Fruit fly (Drosophila melanogaster): ENCODE measurements around the gene Ir94e.
A peak's percentile ranks its signal among the peaks of the same experiment; 100 is the strongest.

Ir94e gene

dm6 chr3R:23445249-23445916 is 40.1 kb downstream of the Ir94e start (continued):
- TF ChIP-seq Hsf (GFP tag; optimal IDR thresholded peaks at IDR 0.05): no peak
- no peak for TF ChIP-seq Antp (GFP tag; optimal IDR thresholded peaks at IDR 0.05)
- TF ChIP-seq H15 (GFP tag; IDR thresholded peaks at IDR 0.05): 0 out of 3 replicates have a peak, but pooled peaks have one; percentile 11
- no peak for TF ChIP-seq Tbp (GFP tag; optimal IDR thresholded peaks at IDR 0.05)
- TF ChIP-seq Hmx (GFP tag; optimal IDR thresholded peaks at IDR 0.05): no peak
- no peak for TF ChIP-seq toy (GFP tag; IDR thresholded peaks at IDR 0.05)
- peak; percentile 19 for TF ChIP-seq nau (GFP tag; optimal IDR thresholded peaks at IDR 0.05)
- TF ChIP-seq CG31388 (GFP tag; optimal IDR thresholded peaks at IDR 0.05): no peak
- TF ChIP-seq Spps (tag; optimal IDR thresholded peaks at IDR 0.05): no peak
- TF ChIP-seq CG6813 (GFP tag; optimal IDR thresholded peaks at IDR 0.05): peak; percentile 58
- no peak for TF ChIP-seq YL-1 (GFP tag; optimal IDR thresholded peaks at IDR 0.05)
- TF ChIP-seq crp (GFP tag; optimal IDR thresholded peaks at IDR 0.05): no peak
- TF ChIP-seq CHES-1-like (GFP tag; optimal IDR thresholded peaks at IDR 0.05): no peak
- 0 out of 2 replicates have a peak, but pooled peaks have one; percentile 17 for TF ChIP-seq ro (GFP tag; IDR thresholded peaks at IDR 0.05)
- no peak for TF ChIP-seq dm (GFP tag; optimal IDR thresholded peaks at IDR 0.05)
- TF ChIP-seq CG8924 (tag; optimal IDR thresholded peaks at IDR 0.05): no peak
- TF ChIP-seq ci (GFP tag; IDR thresholded peaks at IDR 0.05): peak; percentile 76
- no peak for TF ChIP-seq hb (GFP tag; IDR thresholded peaks at IDR 0.05; ENCODE audit: partially characterized antibody)
- no peak for TF ChIP-seq pros (GFP tag; optimal IDR thresholded peaks at IDR 0.05)
- TF ChIP-seq CG14441 (GFP tag; IDR thresholded peaks at IDR 0.05): peak; percentile 46; the same call in 1 of the 2 replicates
- no peak for TF ChIP-seq CG33213 (GFP tag; optimal IDR thresholded peaks at IDR 0.05)
- TF ChIP-seq twi (tag; optimal IDR thresholded peaks at IDR 0.05): no peak
- TF ChIP-seq HmgD (GFP tag; optimal IDR thresholded peaks at IDR 0.05): no peak
- TF ChIP-seq Six4 (GFP tag; optimal IDR thresholded peaks at IDR 0.05): no peak
- TF ChIP-seq CG14710 (tag; optimal IDR thresholded peaks at IDR 0.05): no peak
- no peak for TF ChIP-seq CG2202 (tag; optimal IDR thresholded peaks at IDR 0.05)
- no peak for TF ChIP-seq CG8089 (GFP tag; optimal IDR thresholded peaks at IDR 0.05)
- TF ChIP-seq Bdp1 (GFP tag; optimal IDR thresholded peaks at IDR 0.05): peak; percentile 15
- no peak for TF ChIP-seq CG2120 (GFP tag; optimal IDR thresholded peaks at IDR 0.05)
- TF ChIP-seq TFAM (GFP tag; optimal IDR thresholded peaks at IDR 0.05): no peak
- no peak for TF ChIP-seq HmgZ (tag; optimal IDR thresholded peaks at IDR 0.05)
- no peak for TF ChIP-seq danr (GFP tag; IDR thresholded peaks at IDR 0.05)
- TF ChIP-seq CG34224 (GFP tag; IDR thresholded peaks at IDR 0.05; ENCODE audit: partially characterized antibody): no peak
- TF ChIP-seq Aef1 (GFP tag; IDR thresholded peaks at IDR 0.05): no peak
- TF ChIP-seq HLH3B (GFP tag; IDR thresholded peaks at IDR 0.05): peak; percentile 25; the same call in 1 of the 2 replicates
- no peak for TF ChIP-seq ham (GFP tag; IDR thresholded peaks at IDR 0.05)
- TF ChIP-seq CG32772 (GFP tag; IDR thresholded peaks at IDR 0.05): no peak
- TF ChIP-seq ara (GFP tag; IDR thresholded peaks at IDR 0.05): peak; percentile 41
- peak; percentile 41 for TF ChIP-seq odd (GFP tag; optimal IDR thresholded peaks at IDR 0.05)
- no peak for TF ChIP-seq nerfin-2 (GFP tag; IDR thresholded peaks at IDR 0.05; ENCODE audit: partially characterized antibody)
- TF ChIP-seq CG18619 (GFP tag; optimal IDR thresholded peaks at IDR 0.05): no peak
- peak; percentile 32 for TF ChIP-seq HLHmδ (GFP tag; optimal IDR thresholded peaks at IDR 0.05)
- TF ChIP-seq inv (GFP tag; IDR thresholded peaks at IDR 0.05; ENCODE audit: partially characterized antibody): no peak
- no peak for TF ChIP-seq CG13296 (GFP tag; optimal IDR thresholded peaks at IDR 0.05)
- peak; percentile 82 for TF ChIP-seq ATbp (GFP tag; optimal IDR thresholded peaks at IDR 0.05)
- TF ChIP-seq CG2875 (GFP tag; optimal IDR thresholded peaks at IDR 0.05): peak; percentile 54
- TF ChIP-seq CG1647 (GFP tag; optimal IDR thresholded peaks at IDR 0.05): no peak
- TF ChIP-seq Abd-B (GFP tag; optimal IDR thresholded peaks at IDR 0.05): no peak
- no peak for TF ChIP-seq CG14965 (GFP tag; optimal IDR thresholded peaks at IDR 0.05; ENCODE audit: borderline replicate concordance)
- TF ChIP-seq ranshi (GFP tag; IDR thresholded peaks at IDR 0.05): peak; percentile 6; the same call in 1 of the 2 replicates

All from whole organism, embryonic.